Worm (Caenorhabditis elegans) whole organism, midembryonic: ENCODE data around the gene F18F11.4.

Source experiments
- T22C8.4 ChIP-seq: fragments of 200-800 bp; sonication (Bioruptor generic); IDR thresholded peaks from 2 replicates; pipeline ENCODE4 v1.3.6; 2022; ENCODE audit warnings: missing genetic modification characterization, missing compliant biosample characterization
- cog-1 ChIP-seq: sonication (generic microtip); optimal IDR thresholded peaks from 2 replicates; lab custom pipeline; 2016; ENCODE audit warnings: missing genetic modification characterization, missing compliant biosample characterization
- flt-1 ChIP-seq: fragments of 200-800 bp; sonication (Bioruptor generic); IDR thresholded peaks from 2 replicates; pipeline ENCODE4 v1.3.6; 2022; ENCODE audit warnings: missing genetic modification characterization, missing compliant biosample characterization
- klf-2 ChIP-seq: fragments of 200-800 bp; sonication (Bioruptor generic); conservative IDR thresholded peaks from 2 replicates; pipeline ENCODE4 v1.3.6; 2022; ENCODE audit warnings: missing genetic modification reagents, missing genetic modification characterization, missing compliant biosample characterization
- med-1 ChIP-seq: sonication (generic microtip); optimal IDR thresholded peaks from 2 replicates; lab custom pipeline; 2017; ENCODE audit warnings: missing genetic modification characterization, mild to moderate bottlenecking, missing compliant biosample characterization, antibody characterized with exemption, missing genetic modification reagents; ENCODE audit not compliant: insufficient read depth
- ref-1 ChIP-seq: fragments of 200-800 bp; sonication (Bioruptor generic); conservative IDR thresholded peaks from 2 replicates; pipeline ENCODE4 v1.3.6; 2022; ENCODE audit warnings: missing genetic modification reagents, missing genetic modification characterization, missing compliant biosample characterization
- tab-1 ChIP-seq: fragments of 200-800 bp; sonication (Bioruptor generic); IDR thresholded peaks from 2 replicates; pipeline ENCODE4 v1.3.6; 2022; ENCODE audit warnings: missing genetic modification characterization, missing compliant biosample characterization
- ztf-23 ChIP-seq: fragments of 200-800 bp; sonication (Bioruptor generic); IDR thresholded peaks from 2 replicates; pipeline ENCODE4 v1.3.6; 2022; ENCODE audit warnings: missing genetic modification reagents, missing genetic modification characterization, missing compliant biosample characterization
- ztf-29 ChIP-seq: fragments of 200-800 bp; sonication (Bioruptor generic); IDR thresholded peaks from 2 replicates; pipeline ENCODE4 v1.3.6; 2022; ENCODE audit warnings: missing genetic modification reagents, missing genetic modification characterization, missing compliant biosample characterization

F18F11.4 gene

DNA sequence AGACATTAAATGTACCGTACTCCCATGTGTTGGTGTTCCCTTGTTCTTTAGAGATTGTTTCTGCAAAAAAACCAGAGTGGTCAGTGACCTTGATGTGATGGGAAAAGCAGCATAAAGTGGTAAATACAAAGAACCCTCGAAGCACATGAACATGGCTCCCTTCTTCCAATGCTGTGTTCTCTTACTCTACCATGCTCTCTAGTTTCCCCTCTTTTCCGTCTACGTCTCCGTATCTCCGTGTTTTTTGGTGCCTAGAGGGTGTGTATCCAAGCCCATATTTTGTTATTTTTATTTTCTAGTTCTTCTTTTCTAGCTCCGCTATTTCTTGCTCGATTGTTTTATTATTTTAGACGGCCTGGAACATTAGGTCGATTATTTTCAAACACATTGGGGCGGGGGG lies 24.1 kb upstream of the F18F11.4 start:
- TF ChIP-seq cog-1 (tag; lab: Kevin White, UChicago) = no peak
- TF ChIP-seq tab-1 (GFP tag; lab: Robert Waterston, UW) = no peak
- TF ChIP-seq med-1 = no peak
- no peak for TF ChIP-seq klf-2 (GFP tag; lab: Robert Waterston, UW)
- no peak for TF ChIP-seq T22C8.4 (GFP tag; lab: Robert Waterston, UW)
- no peak for TF ChIP-seq flt-1 (GFP tag; lab: Robert Waterston, UW)
- no peak for TF ChIP-seq ref-1 (GFP tag; lab: Robert Waterston, UW)
- no peak for TF ChIP-seq ztf-29
- no peak for TF ChIP-seq ztf-23 (GFP tag; lab: Robert Waterston, UW)

DNA sequence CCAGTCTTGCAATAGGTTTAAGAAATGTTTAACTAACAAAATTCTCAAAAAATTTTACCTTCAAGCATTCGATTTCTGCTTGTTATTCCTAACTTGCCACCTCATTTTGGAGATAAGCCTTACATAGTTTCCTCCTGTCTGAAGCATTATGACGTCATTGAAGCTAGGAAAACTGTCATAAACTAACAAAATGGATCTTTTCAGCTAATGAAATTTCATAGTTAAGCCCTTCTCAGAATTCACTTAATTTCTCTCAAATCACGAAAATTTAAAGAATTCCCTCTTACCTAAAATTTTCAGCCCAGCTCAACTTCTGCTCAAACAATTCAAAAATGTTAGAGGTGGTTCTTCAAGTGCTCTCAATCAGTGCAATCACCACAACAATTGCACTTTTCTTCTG lies 23.4 kb upstream of the F18F11.4 start, which contains the start of gene swt-1:
Gene swt-1, plus strand, starts transcription at position 301 of the 400 bp plus-strand sequence.
- TF ChIP-seq ztf-23 (GFP tag; lab: Robert Waterston, UW) = no peak
- no peak for TF ChIP-seq flt-1 (GFP tag; lab: Robert Waterston, UW)
- TF ChIP-seq tab-1 (GFP tag; lab: Robert Waterston, UW) = no peak
- TF ChIP-seq T22C8.4 (GFP tag; lab: Robert Waterston, UW) = no peak
- TF ChIP-seq med-1 = no peak
- no peak for TF ChIP-seq ref-1 (GFP tag; lab: Robert Waterston, UW)
- TF ChIP-seq klf-2 (GFP tag; lab: Robert Waterston, UW) = no peak
- no peak for TF ChIP-seq cog-1 (tag; lab: Kevin White, UChicago)
- TF ChIP-seq ztf-29 = no peak

DNA sequence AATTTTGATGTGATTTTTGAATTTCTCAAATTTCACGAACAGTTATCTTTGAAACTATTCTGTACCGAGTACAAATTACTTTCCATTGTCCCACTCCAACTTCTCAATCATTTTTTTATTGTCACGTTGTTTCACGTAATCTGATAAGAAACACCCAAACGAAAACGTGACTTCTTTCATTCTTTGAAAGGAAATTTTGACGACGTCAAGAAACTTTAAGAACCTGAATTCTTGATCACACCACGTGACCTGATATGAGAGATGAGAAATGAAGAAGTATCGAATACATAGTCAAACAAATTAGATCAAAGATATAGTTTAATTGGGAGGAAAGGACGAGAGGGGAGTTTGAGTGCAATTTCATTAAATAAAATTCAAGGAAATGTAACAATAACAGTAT lies 21.1 kb upstream of the F18F11.4 start:
- TF ChIP-seq ztf-29 = no peak
- no peak for TF ChIP-seq cog-1 (tag; lab: Kevin White, UChicago)
- TF ChIP-seq klf-2 (GFP tag; lab: Robert Waterston, UW) = no peak
- TF ChIP-seq tab-1 (GFP tag; lab: Robert Waterston, UW) = no peak
- TF ChIP-seq ref-1 (GFP tag; lab: Robert Waterston, UW) = no peak
- TF ChIP-seq ztf-23 (GFP tag; lab: Robert Waterston, UW) = no peak
- no peak for TF ChIP-seq med-1
- no peak for TF ChIP-seq flt-1 (GFP tag; lab: Robert Waterston, UW)
- TF ChIP-seq T22C8.4 (GFP tag; lab: Robert Waterston, UW) = no peak

DNA sequence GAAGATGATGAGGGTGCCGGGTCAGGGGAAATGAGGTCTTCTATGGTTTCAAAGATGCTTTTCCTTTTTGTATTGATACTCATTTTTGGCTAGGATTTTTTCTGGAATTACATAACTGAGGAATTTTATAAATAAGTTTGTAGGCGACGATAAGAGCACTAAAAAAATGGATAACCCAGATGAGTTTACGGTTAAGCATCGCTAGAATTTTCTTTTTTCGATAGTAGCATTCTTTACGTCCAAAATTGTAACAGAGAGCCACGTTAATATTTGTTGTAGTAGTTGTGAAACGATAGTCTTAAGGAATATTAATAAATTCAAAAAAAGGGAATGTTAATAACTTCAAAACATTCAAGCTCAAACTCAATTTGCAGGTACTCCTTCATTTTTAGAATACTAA lies 17.0 kb upstream of the F18F11.4 start, which contains the start of gene snai-1:
Gene snai-1, minus strand, starts transcription at position 101 of the 400 bp plus-strand sequence.
- TF ChIP-seq tab-1 (GFP tag; lab: Robert Waterston, UW) (no peak), ztf-23 (GFP tag; lab: Robert Waterston, UW) (no peak), ref-1 (GFP tag; lab: Robert Waterston, UW) (no peak), med-1 (no peak), ztf-29 (no peak), klf-2 (GFP tag; lab: Robert Waterston, UW) (no peak), flt-1 (GFP tag; lab: Robert Waterston, UW) (no peak), cog-1 (tag; lab: Kevin White, UChicago) (no peak)

DNA sequence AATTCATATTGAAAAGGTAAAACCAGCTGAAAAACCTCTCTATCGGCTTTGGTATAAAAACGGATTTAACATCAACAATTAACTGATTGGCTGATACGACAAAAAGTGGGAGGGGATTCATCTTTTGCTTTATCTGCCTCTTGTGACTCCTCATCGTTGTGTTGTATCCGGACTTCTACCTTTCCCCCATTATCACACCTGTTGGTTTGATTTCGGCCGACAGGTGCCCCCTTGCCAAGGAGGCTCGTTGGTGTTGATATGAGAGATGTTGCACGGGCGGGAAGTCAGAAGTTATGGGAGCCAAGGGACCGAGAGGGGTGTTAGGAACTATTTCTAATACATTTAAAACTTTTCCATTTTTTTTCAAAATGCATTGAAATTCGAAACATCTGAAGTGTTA lies 16.1 kb upstream of the F18F11.4 start:
- TF ChIP-seq med-1 = no peak
- TF ChIP-seq klf-2 (GFP tag; lab: Robert Waterston, UW) = no peak
- TF ChIP-seq tab-1 (GFP tag; lab: Robert Waterston, UW) = no peak
- no peak for TF ChIP-seq ref-1 (GFP tag; lab: Robert Waterston, UW)
- TF ChIP-seq ztf-23 (GFP tag; lab: Robert Waterston, UW) = no peak
- TF ChIP-seq ztf-29 = no peak
- TF ChIP-seq cog-1 (tag; lab: Kevin White, UChicago) = no peak
- no peak for TF ChIP-seq T22C8.4 (GFP tag; lab: Robert Waterston, UW)
- TF ChIP-seq flt-1 (GFP tag; lab: Robert Waterston, UW) = no peak

DNA sequence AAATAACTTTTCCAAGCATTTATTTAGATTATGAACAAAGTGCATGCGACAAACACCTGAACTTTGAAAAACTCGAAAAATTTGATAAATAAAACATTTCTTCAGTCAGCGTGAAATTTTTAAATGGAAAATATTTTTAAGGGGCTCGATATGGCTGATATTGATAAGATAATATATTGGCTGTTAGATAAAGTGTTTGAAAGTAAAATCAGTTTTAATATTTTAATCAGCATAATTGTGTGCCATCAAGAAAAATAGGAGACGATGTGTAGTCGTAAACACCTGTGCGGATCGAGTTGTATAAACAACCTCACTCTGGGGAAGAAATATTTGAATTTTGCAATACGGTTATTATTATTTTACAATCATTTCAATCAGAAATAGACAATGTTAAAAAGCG lies 11.0 kb upstream of the F18F11.4 start:
- TF ChIP-seq klf-2 (GFP tag; lab: Robert Waterston, UW) (no peak), T22C8.4 (GFP tag; lab: Robert Waterston, UW) (no peak), flt-1 (GFP tag; lab: Robert Waterston, UW) (no peak), ztf-23 (GFP tag; lab: Robert Waterston, UW) (no peak), med-1 (no peak), cog-1 (tag; lab: Kevin White, UChicago) (no peak), ztf-29 (no peak), tab-1 (GFP tag; lab: Robert Waterston, UW) (no peak), ref-1 (GFP tag; lab: Robert Waterston, UW) (no peak)

DNA sequence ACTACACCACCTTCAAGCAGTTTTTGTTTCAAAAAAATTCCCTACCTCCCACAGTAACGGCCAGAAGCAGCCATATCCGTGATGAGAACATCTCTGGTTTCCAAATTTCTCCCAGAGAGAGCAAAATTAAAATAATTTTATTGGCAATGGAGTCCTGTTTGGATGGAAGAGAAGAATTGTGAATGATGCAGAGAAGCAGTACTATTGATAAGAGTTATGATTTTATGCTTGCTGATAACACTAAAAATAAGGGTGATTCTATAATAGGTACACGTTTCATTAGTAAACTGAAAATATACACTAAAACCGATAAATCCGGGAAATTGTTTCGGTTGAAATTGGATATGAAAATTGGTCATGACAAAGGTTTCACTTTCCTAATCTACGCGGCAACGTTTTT lies 10.2 kb upstream of the F18F11.4 start, which contains the start of gene dsc-4:
Gene dsc-4, minus strand, starts transcription at position 165 of the 400 bp plus-strand sequence.
- TF ChIP-seq klf-2 (GFP tag; lab: Robert Waterston, UW) = no peak

DNA sequence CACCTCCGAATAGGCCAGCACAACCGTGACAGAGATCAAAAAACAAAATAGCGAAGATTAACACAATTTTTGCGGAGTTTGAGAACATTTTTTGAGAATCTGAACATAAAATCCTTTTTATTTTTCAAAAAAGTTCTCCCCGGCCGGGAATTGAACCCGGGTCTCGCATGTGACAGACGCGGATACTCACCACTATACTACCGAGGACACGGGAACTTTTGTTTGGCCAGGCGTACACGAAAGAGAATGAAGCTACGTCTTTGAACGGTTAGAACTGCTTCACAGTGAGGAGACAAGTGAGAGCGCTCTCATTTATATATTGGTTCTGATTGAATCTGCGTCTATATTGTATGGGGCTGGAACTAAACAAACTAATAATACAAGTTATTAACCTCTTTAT lies 8.1 kb upstream of the F18F11.4 start, which contains the start of gene grl-26:
Gene grl-26, minus strand, starts transcription at position 318 of the 400 bp plus-strand sequence.
- TF ChIP-seq T22C8.4 (GFP tag; lab: Robert Waterston, UW) (peak; percentile 58), ref-1 (GFP tag; lab: Robert Waterston, UW) (no peak), flt-1 (GFP tag; lab: Robert Waterston, UW) (peak; percentile 75), med-1 (no peak), tab-1 (GFP tag; lab: Robert Waterston, UW) (peak; percentile 82), klf-2 (GFP tag; lab: Robert Waterston, UW) (peak; percentile 59), cog-1 (tag; lab: Kevin White, UChicago) (peak; percentile 80), ztf-29 (0 out of 2 replicates have a peak, but pooled peaks have one; percentile 43), ztf-23 (GFP tag; lab: Robert Waterston, UW) (peak; percentile 81)

DNA sequence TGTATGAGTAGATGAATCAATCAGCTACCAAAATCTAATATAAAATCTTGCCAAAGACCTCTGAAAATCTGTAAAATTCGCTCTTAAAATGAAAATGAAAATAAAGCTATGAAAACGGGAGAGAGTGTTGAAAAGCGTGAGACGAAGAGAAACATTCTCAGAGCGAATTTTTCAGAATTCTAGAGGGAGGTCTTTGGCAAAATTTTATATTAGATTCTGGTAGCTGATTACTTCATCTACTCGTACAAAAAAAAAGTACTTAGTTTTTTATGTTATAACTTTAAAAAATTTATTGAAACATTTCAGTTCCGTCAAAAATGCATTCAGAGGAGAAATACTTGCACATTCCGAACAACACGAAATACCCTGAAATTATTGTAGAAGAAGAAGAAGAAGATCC lies 5.9 kb upstream of the F18F11.4 start, which contains the start of gene drl-1:
Gene drl-1, plus strand, starts transcription at position 301 of the 400 bp plus-strand sequence.
- TF ChIP-seq tab-1 (GFP tag; lab: Robert Waterston, UW) = no peak
- TF ChIP-seq ztf-29 = no peak
- no peak for TF ChIP-seq ref-1 (GFP tag; lab: Robert Waterston, UW)
- TF ChIP-seq T22C8.4 (GFP tag; lab: Robert Waterston, UW) = no peak
- no peak for TF ChIP-seq cog-1 (tag; lab: Kevin White, UChicago)
- no peak for TF ChIP-seq klf-2 (GFP tag; lab: Robert Waterston, UW)
- TF ChIP-seq ztf-23 (GFP tag; lab: Robert Waterston, UW) = no peak
- no peak for TF ChIP-seq med-1
- TF ChIP-seq flt-1 (GFP tag; lab: Robert Waterston, UW) = no peak
